Worm (Caenorhabditis elegans): ENCODE data around the gene aps-1.

- no peak for TF ChIP-seq blmp-1 (tag; optimal IDR thresholded peaks at IDR 0.05; ENCODE audit: insufficient read depth)
- TF ChIP-seq egl-27 (tag; optimal IDR thresholded peaks at IDR 0.05): no peak
- TF ChIP-seq zag-1 (tag; optimal IDR thresholded peaks at IDR 0.05): no peak
- TF ChIP-seq sma-3 (GFP tag; optimal IDR thresholded peaks at IDR 0.05): no peak
- TF ChIP-seq lin-11 (tag; optimal IDR thresholded peaks at IDR 0.05): no peak
- no peak for TF ChIP-seq sma-9 (GFP tag; optimal IDR thresholded peaks at IDR 0.05)
- TF ChIP-seq sma-9 (tag; optimal IDR thresholded peaks at IDR 0.05): no peak
- TF ChIP-seq lsy-2 (tag; optimal IDR thresholded peaks at IDR 0.05): no peak
- TF ChIP-seq elt-1 (tag; optimal IDR thresholded peaks at IDR 0.05): no peak
- no peak for TF ChIP-seq F13H6.1 (tag; optimal IDR thresholded peaks at IDR 0.05)
Observed at ce11 chrV:5996114-5996513, 21.7 kb upstream of the aps-1 start, which contains the start of gene cpg-4.
